Fruit fly (Drosophila melanogaster): ENCODE measurements around the gene ImpL1.

DNA sequence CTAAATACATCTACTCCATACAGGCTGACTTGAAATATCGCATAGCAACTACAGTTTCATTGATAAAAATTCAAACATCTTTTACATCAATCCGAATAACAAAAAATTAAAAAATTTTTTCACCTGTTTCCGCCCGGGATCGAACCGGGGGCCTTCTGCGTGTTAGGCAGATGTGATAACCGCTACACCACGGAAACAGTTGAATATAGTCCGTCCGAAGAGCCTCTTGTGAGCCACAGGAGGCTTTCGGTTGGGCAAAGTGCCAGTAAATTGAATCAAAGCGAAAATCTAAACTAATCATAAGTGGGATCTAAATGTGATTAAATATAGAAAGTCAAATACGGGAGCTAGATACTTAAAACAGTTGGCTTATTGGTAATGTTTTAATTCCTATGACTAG lies 51.0 kb downstream of the ImpL1 start:
- TF ChIP-seq Gug (GFP tag; IDR thresholded peaks at IDR 0.05) (no peak), CG10631 (GFP tag; optimal IDR thresholded peaks at IDR 0.05) (no peak), dsx (GFP tag; optimal IDR thresholded peaks at IDR 0.05; ENCODE audit: poor library complexity, severe bottlenecking) (no peak)
